Worm (Caenorhabditis elegans) whole organism, L2 larva: ENCODE data around the gene F46H5.11.

Experiments used
- C34F6.9 ChIP-seq: fragments of 150-350 bp; optimal IDR thresholded peaks from 2 replicates; lab custom pipeline; 2014; ENCODE audit warnings: missing biosample characterization, missing genetic modification characterization
- F13H6.1 ChIP-seq: sonication (generic microtip); optimal IDR thresholded peaks from 2 replicates; lab custom pipeline; 2016; ENCODE audit warnings: missing genetic modification characterization, missing compliant biosample characterization
- R02D3.7 ChIP-seq: fragments of 150-350 bp; optimal IDR thresholded peaks from 2 replicates; lab custom pipeline; 2014; ENCODE audit warnings: missing biosample characterization, missing genetic modification characterization
- Y55F3AM.14 ChIP-seq: fragments of 200-800 bp; sonication (Bioruptor generic); optimal IDR thresholded peaks from 2 replicates; lab custom pipeline; 2018; ENCODE audit warnings: mild to moderate bottlenecking, missing genetic modification characterization, missing compliant biosample characterization
- ZK546.5 ChIP-seq: sonication (generic microtip); optimal IDR thresholded peaks from 2 replicates; lab custom pipeline; 2017; ENCODE audit warnings: missing biosample characterization, missing genetic modification characterization
- alr-1 ChIP-seq: fragments of 150-350 bp; optimal IDR thresholded peaks from 2 replicates; lab custom pipeline; 2014; ENCODE audit warnings: missing biosample characterization, missing genetic modification characterization
- aly-2 ChIP-seq: fragments of 150-350 bp; optimal IDR thresholded peaks from 2 replicates; lab custom pipeline; 2014; ENCODE audit warnings: missing biosample characterization, missing genetic modification characterization
- ama-1 ChIP-seq: fragments of 150-350 bp; optimal IDR thresholded peaks from 2 replicates; lab custom pipeline; 2018; ENCODE audit warnings: inconsistent platforms
- blmp-1 ChIP-seq: sonication (generic microtip); optimal IDR thresholded peaks from 2 replicates; lab custom pipeline; 2017; ENCODE audit warnings: missing genetic modification characterization, mild to moderate bottlenecking, missing compliant biosample characterization, antibody characterized with exemption, moderate library complexity; ENCODE audit not compliant: insufficient read depth
- ceh-82 ChIP-seq: fragments of 150-350 bp; optimal IDR thresholded peaks from 2 replicates; lab custom pipeline; 2014; ENCODE audit warnings: missing biosample characterization, missing genetic modification characterization
- crh-2 ChIP-seq: sonication (generic microtip); optimal IDR thresholded peaks from 2 replicates; lab custom pipeline; 2017; ENCODE audit warnings: missing biosample characterization, missing genetic modification characterization
- egl-27 ChIP-seq: sonication (generic microtip); optimal IDR thresholded peaks from 3 replicates; lab custom pipeline; 2017; ENCODE audit warnings: missing biosample characterization, missing genetic modification reagents, missing genetic modification characterization
- elt-1 ChIP-seq: fragments of 150-350 bp; optimal IDR thresholded peaks from 2 replicates; lab custom pipeline; 2014; ENCODE audit warnings: missing biosample characterization, missing genetic modification characterization
- elt-3 ChIP-seq: sonication (generic microtip); optimal IDR thresholded peaks from 2 replicates; lab custom pipeline; 2017; ENCODE audit warnings: missing biosample characterization, missing genetic modification characterization
- fos-1 ChIP-seq: fragments of 150-350 bp; optimal IDR thresholded peaks from 2 replicates; lab custom pipeline; 2014; ENCODE audit warnings: missing biosample characterization, missing genetic modification characterization
- gmeb-1 ChIP-seq: fragments of 150-350 bp; optimal IDR thresholded peaks from 2 replicates; lab custom pipeline; 2014; ENCODE audit warnings: missing biosample characterization, missing genetic modification characterization
- lin-11 ChIP-seq: fragments of 150-350 bp; sonication (generic microtip); optimal IDR thresholded peaks from 2 replicates; lab custom pipeline; 2014; ENCODE audit warnings: missing biosample characterization, missing genetic modification characterization, inconsistent platforms, mixed read lengths
- lin-13 ChIP-seq: fragments of 150-350 bp; optimal IDR thresholded peaks from 2 replicates; lab custom pipeline; 2014; ENCODE audit warnings: missing biosample characterization, missing genetic modification reagents, missing genetic modification characterization
- lsy-2 ChIP-seq, 2 experiments: fragments of 150-350 bp in 1 of 2; sonication (generic microtip) in 1 of 2; optimal IDR thresholded peaks; 2 replicates each; lab custom pipeline; 2014 to 2017; ENCODE audit warnings: missing biosample characterization in 2 of 2, missing genetic modification characterization in 2 of 2
- mbf-1 ChIP-seq: sonication (generic microtip); optimal IDR thresholded peaks from 2 replicates; lab custom pipeline; 2017; ENCODE audit warnings: missing biosample characterization, missing genetic modification characterization
- nhr-10 ChIP-seq: sonication (generic microtip); optimal IDR thresholded peaks from 2 replicates; lab custom pipeline; 2017; ENCODE audit warnings: missing biosample characterization, missing genetic modification characterization
- nhr-11 ChIP-seq: fragments of 150-350 bp; optimal IDR thresholded peaks from 2 replicates; lab custom pipeline; 2014; ENCODE audit warnings: missing biosample characterization, missing genetic modification characterization
- nhr-12 ChIP-seq: fragments of 150-350 bp; optimal IDR thresholded peaks from 2 replicates; lab custom pipeline; 2014; ENCODE audit warnings: missing biosample characterization, missing genetic modification characterization
- nhr-129 ChIP-seq: fragments of 150-350 bp; optimal IDR thresholded peaks from 2 replicates; lab custom pipeline; 2014; ENCODE audit warnings: missing biosample characterization, missing genetic modification characterization
- nhr-21 ChIP-seq: fragments of 150-350 bp; optimal IDR thresholded peaks from 2 replicates; lab custom pipeline; 2014; ENCODE audit warnings: missing biosample characterization, missing genetic modification characterization
- nhr-23 ChIP-seq: fragments of 150-350 bp; optimal IDR thresholded peaks from 2 replicates; lab custom pipeline; 2014; ENCODE audit warnings: missing biosample characterization, missing genetic modification reagents, missing genetic modification characterization
- nhr-25 ChIP-seq: fragments of 150-350 bp; sonication (generic microtip); optimal IDR thresholded peaks from 3 replicates; lab custom pipeline; 2014; ENCODE audit warnings: missing biosample characterization, missing genetic modification characterization
- nhr-6 ChIP-seq: fragments of 150-350 bp; optimal IDR thresholded peaks from 2 replicates; lab custom pipeline; 2014; ENCODE audit warnings: missing biosample characterization, missing genetic modification characterization
- peb-1 ChIP-seq: fragments of 150-350 bp; optimal IDR thresholded peaks from 2 replicates; lab custom pipeline; 2014; ENCODE audit warnings: missing biosample characterization, missing genetic modification characterization
- sem-4 ChIP-seq: fragments of 150-350 bp; optimal IDR thresholded peaks from 2 replicates; lab custom pipeline; 2014; ENCODE audit warnings: missing biosample characterization, missing genetic modification reagents, missing genetic modification characterization
- skn-1 ChIP-seq: sonication (generic microtip); optimal IDR thresholded peaks from 2 replicates; lab custom pipeline; 2017; ENCODE audit warnings: missing biosample characterization, missing genetic modification characterization
- sma-3 ChIP-seq: sonication (generic microtip); optimal IDR thresholded peaks from 2 replicates; lab custom pipeline; 2016; ENCODE audit warnings: missing genetic modification reagents, missing genetic modification characterization, missing compliant biosample characterization
- sma-9 ChIP-seq, 2 experiments: fragments of 150-350 bp in 1 of 2; sonication (generic microtip) in 1 of 2; optimal IDR thresholded peaks; 2 replicates each; lab custom pipeline; 2014 to 2016; ENCODE audit warnings: missing genetic modification characterization in 2 of 2, mild to moderate bottlenecking in 1 of 2, missing biosample characterization in 1 of 2, missing compliant biosample characterization in 1 of 2, missing genetic modification reagents in 1 of 2, moderate library complexity in 1 of 2
- snpc-4 ChIP-seq: fragments of 150-350 bp; optimal IDR thresholded peaks from 2 replicates; lab custom pipeline; 2014; ENCODE audit warnings: missing biosample characterization, missing genetic modification characterization
- unc-62 ChIP-seq: fragments of 150-350 bp; optimal IDR thresholded peaks from 2 replicates; lab custom pipeline; 2014; ENCODE audit warnings: missing biosample characterization, missing genetic modification reagents, missing genetic modification characterization
- ztf-1 ChIP-seq: fragments of 200-800 bp; sonication (Bioruptor generic); conservative IDR thresholded peaks from 2 replicates; pipeline ENCODE4 v1.3.6; 2022; ENCODE audit warnings: missing genetic modification characterization, missing compliant biosample characterization
- ztf-4 ChIP-seq: fragments of 150-350 bp; optimal IDR thresholded peaks from 2 replicates; lab custom pipeline; 2014; ENCODE audit warnings: missing biosample characterization, missing genetic modification characterization

F46H5.11 gene

DNA sequence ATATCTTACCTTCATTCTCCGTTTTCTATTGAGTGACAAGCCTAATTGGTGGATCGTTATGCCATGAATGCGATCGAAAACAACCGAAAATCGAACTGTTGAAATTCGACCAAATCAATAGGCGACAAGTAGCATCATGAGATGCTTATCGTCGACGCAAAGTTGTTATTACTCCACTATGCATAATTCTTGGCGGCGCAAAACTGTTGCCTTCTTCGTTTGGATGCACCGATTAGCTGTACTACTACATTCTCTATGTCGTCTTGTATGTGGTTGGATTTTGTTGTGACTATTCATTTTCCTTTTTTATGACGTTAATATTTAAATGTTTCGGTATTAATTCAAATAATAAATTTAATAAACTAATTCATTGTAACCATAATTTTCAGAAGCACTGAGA, at the start of gene F46H5.11:
F46H5.11 (minus strand) TSS at position 101 of the 400 bp plus-strand sequence.
- TF ChIP-seq mbf-1 (tag; lab: Kevin White, UChicago) (no peak), nhr-25 (no peak)
- TF ChIP-seq, all 48 proteins: peak for 0

DNA sequence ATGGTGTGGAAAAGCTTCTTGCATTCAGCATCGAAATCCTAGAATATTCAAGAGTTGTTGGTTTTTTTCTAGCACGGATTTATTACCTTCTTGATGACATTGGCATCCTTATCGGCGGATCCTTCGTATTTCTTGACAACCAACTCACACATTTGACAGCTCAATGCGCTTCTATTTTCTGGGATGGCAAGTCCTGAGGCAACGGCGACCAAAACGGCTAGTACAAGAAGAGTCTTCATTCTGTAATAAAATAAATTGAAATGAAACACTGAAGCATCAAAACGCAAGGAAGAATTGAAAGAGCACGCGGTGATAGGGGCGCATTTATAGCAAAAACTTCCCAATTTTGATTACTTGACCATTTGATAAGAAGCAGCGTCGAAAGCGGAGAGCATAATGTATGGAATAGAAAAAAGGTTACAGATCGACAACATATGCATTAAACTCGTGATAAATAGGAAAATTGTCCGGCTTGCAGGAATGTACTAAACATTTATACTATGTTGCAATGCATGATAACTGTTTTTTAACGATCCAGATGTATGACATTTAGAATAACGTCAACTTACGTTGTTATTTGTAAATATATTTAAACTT, 48.3 kb upstream of the F46H5.11 start, which contains the start of gene spp-5:
spp-5 (minus strand) TSS at position 240 of the 597 bp plus-strand sequence.
- TF ChIP-seq C34F6.9 (no peak), snpc-4 (tag; lab: Kevin White, UChicago) (no peak), crh-2 (tag; lab: Kevin White, UChicago) (peak; percentile 67), sma-9 (GFP tag; optimal IDR thresholded peaks at IDR 0.05; lab: Kevin White, UChicago) (peak; percentile 37), sma-9 (tag; optimal IDR thresholded peaks at IDR 0.05; lab: Kevin White, UChicago) (no peak), gmeb-1 (tag; lab: Kevin White, UChicago) (peak; percentile 54), fos-1 (peak; percentile 71), nhr-129 (peak; percentile 20), F13H6.1 (peak; percentile 65), lsy-2 (tag; optimal IDR thresholded peaks at IDR 0.05; lab: Kevin White, UChicago) (peak in 1 of 2 experiments; percentile 1)

DNA sequence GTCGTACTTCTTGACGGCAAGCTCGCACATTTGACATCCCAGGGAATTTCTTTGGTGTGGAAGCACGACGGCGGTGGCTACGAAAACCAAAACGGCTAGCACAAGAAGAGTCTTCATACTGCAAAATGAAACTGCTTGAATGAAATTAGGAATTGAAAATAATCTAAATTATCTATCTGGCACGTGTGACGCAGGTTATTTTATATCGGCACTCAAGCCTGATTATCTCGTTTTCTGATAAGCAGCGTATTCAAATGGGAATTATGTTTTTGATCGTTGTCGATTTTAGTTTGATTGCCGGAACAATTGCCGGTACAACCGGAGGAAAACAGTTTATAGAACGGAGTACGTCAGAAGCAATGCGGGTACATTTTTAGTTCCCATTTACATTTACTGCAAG, 46.8 kb upstream of the F46H5.11 start, which contains the start of gene spp-4:
spp-4 (minus strand) TSS at position 118 of the 400 bp plus-strand sequence.
- TF ChIP-seq sma-9 (GFP tag; optimal IDR thresholded peaks at IDR 0.05; lab: Kevin White, UChicago), result peak; percentile 27
- TF ChIP-seq sma-9 (tag; optimal IDR thresholded peaks at IDR 0.05; lab: Kevin White, UChicago), result no peak
- TF ChIP-seq fos-1, result peak; percentile 3
- no peak for TF ChIP-seq ceh-82
- TF ChIP-seq snpc-4 (tag; lab: Kevin White, UChicago), result no peak

DNA sequence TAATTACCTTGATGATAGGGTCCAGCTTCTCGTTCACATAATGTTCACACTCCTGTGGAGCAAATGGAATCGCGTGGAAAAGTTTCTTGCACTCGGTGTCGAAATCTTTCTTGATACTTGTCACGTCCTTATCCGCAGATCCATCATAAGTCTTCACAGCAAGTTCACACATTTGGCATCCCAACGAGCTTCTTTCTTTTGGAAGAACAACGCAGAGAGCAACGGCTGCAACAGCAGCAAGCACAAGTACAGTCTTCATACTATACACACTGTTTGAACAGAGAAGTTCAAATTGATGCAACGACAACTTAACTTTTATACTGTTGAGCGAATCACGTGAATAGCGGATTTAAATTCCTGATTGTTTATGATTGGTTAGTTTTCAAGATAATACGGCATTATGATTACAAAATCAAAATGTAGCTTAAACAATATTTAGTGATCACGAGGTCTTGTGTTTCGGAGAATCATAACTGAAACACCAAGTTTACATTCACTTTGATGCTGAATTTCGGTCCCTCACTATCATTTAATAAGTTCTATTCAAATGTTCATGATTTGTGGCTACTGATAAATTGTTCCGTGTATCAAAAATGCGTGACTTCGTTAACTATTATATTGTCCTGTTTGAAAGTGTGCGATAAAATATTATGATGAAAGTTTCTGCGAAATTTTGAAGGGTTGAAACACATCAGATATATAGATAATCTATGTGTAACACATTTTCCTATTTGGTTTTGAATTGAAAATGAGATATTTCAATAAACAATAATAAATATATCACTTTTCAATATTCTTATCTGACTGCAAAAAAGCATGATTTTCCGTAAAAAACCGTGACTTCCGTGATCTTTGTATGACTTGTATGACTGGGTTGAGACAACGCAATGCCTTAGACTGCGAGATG, 44.9 kb upstream of the F46H5.11 start, which contains the start of the genes spp-2 and spp-6:
spp-2 (minus strand) TSS at position 334 of the 907 bp plus-strand sequence.
spp-6 (plus strand) TSS at position 857 of the 907 bp plus-strand sequence.
- TF ChIP-seq nhr-21 (tag; lab: Kevin White, UChicago), result no peak
- no peak for TF ChIP-seq peb-1 (tag; lab: Kevin White, UChicago)
- TF ChIP-seq egl-27 (tag; lab: Kevin White, UChicago), result no peak
- TF ChIP-seq nhr-23 (tag; lab: Kevin White, UChicago), result no peak
- TF ChIP-seq ZK546.5 (tag; lab: Kevin White, UChicago), result no peak
- no peak for TF ChIP-seq alr-1 (tag; lab: Kevin White, UChicago)
- no peak for TF ChIP-seq nhr-6 (tag; lab: Kevin White, UChicago)
- no peak for TF ChIP-seq ztf-1
- TF ChIP-seq sma-9 (GFP tag; optimal IDR thresholded peaks at IDR 0.05; lab: Kevin White, UChicago), result peak; percentile 2
- TF ChIP-seq sma-9 (tag; optimal IDR thresholded peaks at IDR 0.05; lab: Kevin White, UChicago), result no peak
- TF ChIP-seq nhr-12, result no peak
- no peak for TF ChIP-seq snpc-4 (tag; lab: Kevin White, UChicago)
- no peak for TF ChIP-seq sem-4 (tag; lab: Kevin White, UChicago)
- peak; percentile 10 for TF ChIP-seq gmeb-1 (tag; lab: Kevin White, UChicago)
- no peak for TF ChIP-seq R02D3.7
- no peak for TF ChIP-seq sma-3 (GFP tag; lab: Kevin White, UChicago)
- TF ChIP-seq nhr-129, result no peak
- peak; percentile 22 for TF ChIP-seq crh-2 (tag; lab: Kevin White, UChicago)
- TF ChIP-seq aly-2 (tag; lab: Kevin White, UChicago), result no peak
- TF ChIP-seq unc-62 (GFP tag; lab: Kevin White, UChicago), result no peak
- TF ChIP-seq lsy-2 (tag; optimal IDR thresholded peaks at IDR 0.05; lab: Kevin White, UChicago), result no peak
- peak; percentile 60 for TF ChIP-seq ama-1
- TF ChIP-seq nhr-25, result no peak
- peak; percentile 53 for TF ChIP-seq fos-1
- no peak for TF ChIP-seq nhr-11 (tag; lab: Kevin White, UChicago)
- TF ChIP-seq blmp-1 (tag; lab: Kevin White, UChicago), result no peak
- no peak for TF ChIP-seq ztf-4 (tag; lab: Kevin White, UChicago)
- no peak for TF ChIP-seq elt-1 (tag; lab: Kevin White, UChicago)
- no peak for TF ChIP-seq Y55F3AM.14 (GFP tag; lab: Kevin White, UChicago)
- no peak for TF ChIP-seq ceh-82
- TF ChIP-seq lin-11, result no peak
- no peak for TF ChIP-seq lin-13 (GFP tag; lab: Kevin White, UChicago)
- peak; percentile 61 for TF ChIP-seq skn-1 (tag; lab: Kevin White, UChicago)
- TF ChIP-seq elt-3 (tag; lab: Kevin White, UChicago), result no peak
- no peak for TF ChIP-seq nhr-10 (tag; lab: Kevin White, UChicago)
